Worm (Caenorhabditis elegans): ENCODE measurements around the gene arl-6.

Gene arl-6

ce11 chrIII:4767869-4768645 lies 46.6 kb downstream of the arl-6 start:
- no peak for TF ChIP-seq unc-62 (GFP tag; optimal IDR thresholded peaks at IDR 0.05)

- no peak for TF ChIP-seq unc-62 (GFP tag; optimal IDR thresholded peaks at IDR 0.05)
These were observed 47.8 kb downstream of the arl-6 start for ce11 chrIII:4766842-4767241.

ce11 chrIII:4765474-4765873 lies 49.2 kb downstream of the arl-6 start, which contains the start of gene B0393.5:
Gene B0393.5, plus strand, starts transcription at chrIII:4765774.
- no peak for TF ChIP-seq unc-62 (GFP tag; optimal IDR thresholded peaks at IDR 0.05)

- TF ChIP-seq unc-62 (GFP tag; optimal IDR thresholded peaks at IDR 0.05): no peak
These were observed 51.1 kb downstream of the arl-6 start, which contains the start of gene B0393.4 for ce11 chrIII:4763509-4763908. Gene B0393.4, minus strand, starts transcription at chrIII:4763609.

- TF ChIP-seq unc-62 (GFP tag; optimal IDR thresholded peaks at IDR 0.05): no peak
These were observed 51.8 kb downstream of the arl-6 start for ce11 chrIII:4762846-4763245.
